Fruit fly (Drosophila melanogaster): Measurements from ENCODE around the gene tgo.
A peak's percentile ranks its signal among the peaks of the same experiment; 100 is the strongest.

tgo gene

DNA sequence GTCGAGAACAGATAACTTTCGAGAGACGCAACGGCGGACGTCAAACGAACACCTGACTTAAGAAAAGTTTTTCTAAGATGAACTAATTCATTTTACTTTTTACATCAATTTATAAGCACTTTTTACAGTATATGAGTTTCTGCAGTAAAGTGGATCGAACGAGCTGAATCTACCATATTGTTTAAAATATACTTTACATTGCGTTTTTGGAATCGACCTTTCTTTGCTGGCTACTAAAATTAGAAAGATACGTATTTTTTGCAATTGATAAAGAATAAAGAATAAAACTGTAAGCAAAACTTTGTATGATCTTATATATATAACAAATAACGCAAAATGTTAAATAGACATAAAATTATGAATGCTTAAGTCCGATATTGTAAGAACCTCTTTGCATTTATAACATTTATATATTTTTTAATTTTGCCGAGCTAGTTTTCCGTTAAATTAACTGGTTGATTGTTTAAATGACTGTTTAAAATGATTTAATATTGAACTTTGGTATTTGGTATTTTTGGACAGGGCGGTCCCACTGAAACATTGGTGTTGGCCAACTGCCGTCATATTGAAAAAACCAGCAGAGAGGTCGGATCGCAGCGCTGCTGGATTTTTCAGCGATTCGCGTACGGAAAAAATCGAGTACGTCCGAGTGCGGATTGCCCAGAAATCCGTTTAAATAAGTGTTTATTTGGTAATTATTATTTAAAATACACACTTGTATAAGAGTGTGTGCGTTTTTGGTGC is 32.3 kb upstream of the tgo start, which contains the start of gene Kdm2 (continued):
- TF ChIP-seq mirr (GFP tag; optimal IDR thresholded peaks at IDR 0.05) (no peak), CG3163 (GFP tag; optimal IDR thresholded peaks at IDR 0.05) (no peak), E2f2 (GFP tag; IDR thresholded peaks at IDR 0.05) (no peak), Sry-δ (GFP tag; optimal IDR thresholded peaks at IDR 0.05) (no peak), CG9609 (GFP tag; optimal IDR thresholded peaks at IDR 0.05) (no peak), CG17802 (tag; optimal IDR thresholded peaks at IDR 0.05) (no peak), Dll (GFP tag; IDR thresholded peaks at IDR 0.05; ENCODE audit: partially characterized antibody) (no peak), CG14965 (GFP tag; optimal IDR thresholded peaks at IDR 0.05; ENCODE audit: borderline replicate concordance) (no peak), Tbp (GFP tag; optimal IDR thresholded peaks at IDR 0.05) (no peak), CG8089 (GFP tag; optimal IDR thresholded peaks at IDR 0.05) (no peak), CG33557 (GFP tag; optimal IDR thresholded peaks at IDR 0.05) (no peak), CG11247 (GFP tag; IDR thresholded peaks at IDR 0.05) (no peak), CG11695 (GFP tag; IDR thresholded peaks at IDR 0.05) (no peak), Mad (GFP tag; optimal IDR thresholded peaks at IDR 0.05) (no peak), Eip74EF (GFP tag; optimal IDR thresholded peaks at IDR 0.05) (no peak), CG18599 (GFP tag; optimal IDR thresholded peaks at IDR 0.05) (no peak), nerfin-1 (tag; optimal IDR thresholded peaks at IDR 0.05) (peak; percentile 16), NC2β (GFP tag; optimal IDR thresholded peaks at IDR 0.05) (no peak), aop (GFP tag; IDR thresholded peaks at IDR 0.05) (no peak), CG8924 (tag; optimal IDR thresholded peaks at IDR 0.05) (peak; percentile 66), CG12299 (tag; optimal IDR thresholded peaks at IDR 0.05) (peak; percentile 0), B-H1 (GFP tag; IDR thresholded peaks at IDR 0.05) (no peak), bcd (GFP tag; optimal IDR thresholded peaks at IDR 0.05) (no peak), CG11696 (GFP tag; IDR thresholded peaks at IDR 0.05) (no peak), H15 (GFP tag; IDR thresholded peaks at IDR 0.05) (no peak), CG34422 (GFP tag; IDR thresholded peaks at IDR 0.05) (no peak), Med (GFP tag) (peak; percentile 88), Gug (GFP tag; IDR thresholded peaks at IDR 0.05) (no peak), eyg (GFP tag; optimal IDR thresholded peaks at IDR 0.05) (no peak), CG10565 (GFP tag; optimal IDR thresholded peaks at IDR 0.05) (no peak), grn (GFP tag; optimal IDR thresholded peaks at IDR 0.05) (no peak), CHES-1-like (GFP tag; optimal IDR thresholded peaks at IDR 0.05) (no peak), sd (tag; optimal IDR thresholded peaks at IDR 0.05) (no peak), Hr78 (GFP tag; optimal IDR thresholded peaks at IDR 0.05) (no peak), Ets97D (GFP tag; optimal IDR thresholded peaks at IDR 0.05) (no peak), B-H2 (GFP tag; optimal IDR thresholded peaks at IDR 0.05) (peak; percentile 52), CG13287 (GFP tag; IDR thresholded peaks at IDR 0.05; ENCODE audit: partially characterized antibody) (no peak), Meics (GFP tag; optimal IDR thresholded peaks at IDR 0.05) (no peak), dmrt11E (tag; optimal IDR thresholded peaks at IDR 0.05) (no peak), CG15601 (tag; optimal IDR thresholded peaks at IDR 0.05) (peak; percentile 30), pfk (GFP tag; optimal IDR thresholded peaks at IDR 0.05) (peak; percentile 49), NFAT (GFP tag; IDR thresholded peaks at IDR 0.05) (no peak), ken (GFP tag; IDR thresholded peaks at IDR 0.05) (no peak), CG31388 (GFP tag; optimal IDR thresholded peaks at IDR 0.05) (no peak), ranshi (GFP tag; IDR thresholded peaks at IDR 0.05) (no peak), ham (GFP tag; IDR thresholded peaks at IDR 0.05) (no peak), CG4854 (GFP tag; optimal IDR thresholded peaks at IDR 0.05) (peak; percentile 7), HmgD (GFP tag; optimal IDR thresholded peaks at IDR 0.05) (no peak), da (GFP tag; optimal IDR thresholded peaks at IDR 0.05) (no peak), CG30431 (GFP tag; optimal IDR thresholded peaks at IDR 0.05) (no peak)

Measured in whole organism, embryonic.